Worm (Caenorhabditis elegans): Measurements from ENCODE around the gene Y39F10C.3.

DNA sequence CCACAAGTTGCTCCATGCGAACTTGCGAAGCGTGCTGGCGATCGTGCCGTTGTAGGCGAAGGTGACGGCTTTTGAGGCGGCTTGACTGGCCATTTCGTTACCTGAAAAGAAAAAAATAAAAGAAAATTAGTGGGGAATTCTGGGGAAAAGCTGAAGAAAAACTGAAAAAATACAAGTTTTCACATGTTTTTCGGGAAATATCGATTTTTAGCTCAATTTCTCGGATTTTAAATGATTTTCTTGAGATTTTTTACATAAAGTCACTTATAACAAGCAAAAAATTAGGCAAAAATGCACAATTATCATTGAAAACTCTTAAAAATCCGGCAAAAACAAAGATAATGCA lies 26.8 kb downstream of the Y39F10C.3 start, which contains the start of gene T02H6.11:
- no peak for TF ChIP-seq hmg-1.1 (GFP tag; IDR thresholded peaks at IDR 0.05)
- TF ChIP-seq mdl-1 (tag; optimal IDR thresholded peaks at IDR 0.05): no peak
- no peak for TF ChIP-seq nhr-76 (tag; optimal IDR thresholded peaks at IDR 0.05)
- TF ChIP-seq fkh-10 (GFP tag; optimal IDR thresholded peaks at IDR 0.05): no peak
- no peak for TF ChIP-seq fos-1 (tag; optimal IDR thresholded peaks at IDR 0.05)
- no peak for TF ChIP-seq ama-1 (optimal IDR thresholded peaks at IDR 0.05)
- TF ChIP-seq Y75B8A.6 (GFP tag; IDR thresholded peaks at IDR 0.05): no peak
- TF ChIP-seq jun-1 (tag; optimal IDR thresholded peaks at IDR 0.05): no peak
- TF ChIP-seq lsy-2 (tag; optimal IDR thresholded peaks at IDR 0.05): no peak
- TF ChIP-seq ceh-82 (tag; optimal IDR thresholded peaks at IDR 0.05): no peak
- TF ChIP-seq lin-39 (tag; optimal IDR thresholded peaks at IDR 0.05): no peak
- TF ChIP-seq unc-62 (GFP tag; optimal IDR thresholded peaks at IDR 0.05 in 1 of 2): no peak
- no peak for TF ChIP-seq unc-62 (tag; optimal IDR thresholded peaks at IDR 0.05)
- TF ChIP-seq rbr-2 (tag; optimal IDR thresholded peaks at IDR 0.05): no peak

Measured in whole organism, L4 larva.